Worm (Caenorhabditis elegans): ENCODE measurements around the gene Y53G8AM.4.

Y53G8AM.4 gene

ce11 chrIII:3279304-3279703 is 23.8 kb upstream of the Y53G8AM.4 start (continued):
- TF ChIP-seq snpc-1.2 (GFP tag; IDR thresholded peaks at IDR 0.05) (no peak), ceh-28 (tag; optimal IDR thresholded peaks at IDR 0.05) (no peak), tra-1 (GFP tag; IDR thresholded peaks at IDR 0.05) (no peak), dmd-6 (GFP tag; IDR thresholded peaks at IDR 0.05) (peak; percentile 77), ama-1 (optimal IDR thresholded peaks at IDR 0.05) (no peak), dpl-1 (GFP tag; optimal IDR thresholded peaks at IDR 0.05) (peak; percentile 59), D1046.2 (GFP tag; IDR thresholded peaks at IDR 0.05) (no peak), zfp-2 (tag; optimal IDR thresholded peaks at IDR 0.05) (no peak), arid-1 (GFP tag; conservative IDR thresholded peaks at IDR 0.05) (no peak), jun-1 (tag; optimal IDR thresholded peaks at IDR 0.05) (peak; percentile 27), ZK337.2 (GFP tag; IDR thresholded peaks at IDR 0.05) (no peak), nhr-25 (tag; optimal IDR thresholded peaks at IDR 0.05; ENCODE audit: borderline replicate concordance, insufficient read depth) (peak; percentile 9), ztf-11 (tag; optimal IDR thresholded peaks at IDR 0.05) (no peak), spr-1 (tag; optimal IDR thresholded peaks at IDR 0.05) (no peak), egl-27 (tag; optimal IDR thresholded peaks at IDR 0.05) (no peak), nhr-6 (tag; optimal IDR thresholded peaks at IDR 0.05) (peak; percentile 85), F26F4.8 (GFP tag; conservative IDR thresholded peaks at IDR 0.05) (no peak), gei-8 (GFP tag; optimal IDR thresholded peaks at IDR 0.05) (no peak), ceh-44 (GFP tag; IDR thresholded peaks at IDR 0.05) (no peak), saeg-2 (GFP tag; IDR thresholded peaks at IDR 0.05) (no peak), duxl-1 (tag; optimal IDR thresholded peaks at IDR 0.05; ENCODE audit: poor library complexity) (no peak), nhr-42 (GFP tag; IDR thresholded peaks at IDR 0.05) (no peak), lin-15B (tag; optimal IDR thresholded peaks at IDR 0.05) (no peak), lin-13 (GFP tag; optimal IDR thresholded peaks at IDR 0.05) (peak; percentile 58), lin-29 (GFP tag; IDR thresholded peaks at IDR 0.05) (0 out of 2 replicates have a peak, but pooled peaks have one; percentile 23), dve-1 (tag; optimal IDR thresholded peaks at IDR 0.05; ENCODE audit: insufficient read depth) (peak; percentile 91), ceh-82 (tag; optimal IDR thresholded peaks at IDR 0.05) (no peak), vab-7 (GFP tag; IDR thresholded peaks at IDR 0.05) (no peak), mdl-1 (tag; optimal IDR thresholded peaks at IDR 0.05) (peak in 1 of 2 experiments; percentile 49), ceh-62 (tag; optimal IDR thresholded peaks at IDR 0.05) (no peak), unc-39 (tag; optimal IDR thresholded peaks at IDR 0.05) (no peak)

- TF ChIP-seq spr-1 (tag; optimal IDR thresholded peaks at IDR 0.05) (no peak), madf-5 (GFP tag; IDR thresholded peaks at IDR 0.05) (no peak), saeg-2 (GFP tag; IDR thresholded peaks at IDR 0.05) (no peak), fkh-10 (GFP tag; optimal IDR thresholded peaks at IDR 0.05) (no peak), zip-2 (tag; optimal IDR thresholded peaks at IDR 0.05) (no peak), ceh-28 (tag; optimal IDR thresholded peaks at IDR 0.05) (no peak)
Measured at ce11 chrIII:3278610-3279009, 23.1 kb upstream of the Y53G8AM.4 start, which contains the start of gene Y53G8AM.8. Gene Y53G8AM.8 (minus strand): TSS chrIII:3278710.

- peak; percentile 60 for TF ChIP-seq nhr-28 (tag; optimal IDR thresholded peaks at IDR 0.05)
- TF ChIP-seq hlh-30 (tag; optimal IDR thresholded peaks at IDR 0.05; ENCODE audit: insufficient read depth) = peak; percentile 90
- no peak for TF ChIP-seq snpc-4 (tag; optimal IDR thresholded peaks at IDR 0.05)
- TF ChIP-seq nhr-6 (tag; optimal IDR thresholded peaks at IDR 0.05) = no peak
- TF ChIP-seq dmd-9 (GFP tag; IDR thresholded peaks at IDR 0.05) = no peak
- 0 out of 2 replicates have a peak, but pooled peaks have one; percentile 25 for TF ChIP-seq hmg-1.1 (GFP tag; IDR thresholded peaks at IDR 0.05)
- peak in 1 of 2 experiments; percentile 58 for TF ChIP-seq lsy-2 (tag; optimal IDR thresholded peaks at IDR 0.05)
- peak; percentile 5 for TF ChIP-seq dve-1 (tag; optimal IDR thresholded peaks at IDR 0.05; ENCODE audit: insufficient read depth)
- peak; percentile 37 for TF ChIP-seq hlh-11 (tag; optimal IDR thresholded peaks at IDR 0.05)
- peak; percentile 50 for TF ChIP-seq mep-1 (tag; optimal IDR thresholded peaks at IDR 0.05)
- no peak for TF ChIP-seq T20F7.1 (GFP tag; optimal IDR thresholded peaks at IDR 0.05)
- TF ChIP-seq mes-2 (tag; optimal IDR thresholded peaks at IDR 0.05; ENCODE audit: poor library complexity, severe bottlenecking) = peak; percentile 40
- TF ChIP-seq unc-62 (GFP tag; optimal IDR thresholded peaks at IDR 0.05 in 1 of 2) = peak in 1 of 2 experiments; percentile 98
- no peak for TF ChIP-seq unc-62 (tag; optimal IDR thresholded peaks at IDR 0.05)
- peak; percentile 28 for TF ChIP-seq nhr-11 (tag; optimal IDR thresholded peaks at IDR 0.05)
- TF ChIP-seq nhr-48 (tag; optimal IDR thresholded peaks at IDR 0.05) = no peak
Measured at ce11 chrIII:3273141-3273540, 17.7 kb upstream of the Y53G8AM.4 start.

All from whole organism, L4 larva.